Worm (Caenorhabditis elegans): ENCODE results near the gene lin-36.

Gene lin-36

DNA sequence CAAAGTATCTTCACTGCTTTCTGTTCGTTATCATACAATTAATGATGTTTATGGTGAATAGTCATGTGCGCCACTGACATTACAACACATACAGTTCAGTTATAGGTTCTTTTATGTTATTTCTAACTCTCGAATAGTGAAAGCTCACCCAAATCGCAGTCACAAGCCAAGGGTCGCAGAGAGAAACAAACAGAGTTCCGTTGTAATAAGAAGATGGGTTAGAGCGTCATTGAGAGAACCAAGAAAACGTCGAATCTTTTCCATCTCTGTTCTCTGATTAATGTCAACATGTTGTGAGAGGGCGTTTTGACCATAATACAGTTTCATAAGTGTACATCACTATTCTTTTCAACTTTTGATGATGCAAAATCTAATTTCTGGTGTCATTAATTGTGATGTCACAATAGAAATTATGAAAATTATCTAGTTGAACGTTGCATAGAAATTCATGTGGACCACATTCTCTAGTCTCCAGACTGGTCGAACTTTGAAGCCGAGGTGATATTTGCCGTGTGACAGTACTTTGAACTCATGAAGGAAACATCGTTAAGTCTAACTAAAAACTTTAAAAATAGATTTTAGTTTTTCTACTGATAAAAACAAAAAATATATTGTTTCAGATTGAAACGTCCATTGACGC lies 46.6 kb downstream of the lin-36 start:
- TF ChIP-seq sem-2 (GFP tag; optimal IDR thresholded peaks at IDR 0.05) (no peak), mls-2 (tag; optimal IDR thresholded peaks at IDR 0.05) (no peak), elt-3 (tag; optimal IDR thresholded peaks at IDR 0.05) (no peak), lsy-2 (tag; optimal IDR thresholded peaks at IDR 0.05) (no peak), pha-4 (tag; optimal IDR thresholded peaks at IDR 0.05) (no peak), mep-1 (tag; optimal IDR thresholded peaks at IDR 0.05) (no peak), ceh-39 (tag; optimal IDR thresholded peaks at IDR 0.05) (no peak), unc-62 (GFP tag; optimal IDR thresholded peaks at IDR 0.05) (no peak), hlh-1 (tag; optimal IDR thresholded peaks at IDR 0.05) (no peak), nhr-12 (tag; optimal IDR thresholded peaks at IDR 0.05) (no peak), flh-1 (GFP tag; optimal IDR thresholded peaks at IDR 0.05) (no peak), nhr-76 (tag; optimal IDR thresholded peaks at IDR 0.05) (no peak), ceh-83 (GFP tag; optimal IDR thresholded peaks at IDR 0.05) (no peak), blmp-1 (tag; optimal IDR thresholded peaks at IDR 0.05) (no peak), elt-1 (tag; optimal IDR thresholded peaks at IDR 0.05; ENCODE audit: borderline replicate concordance, insufficient read depth) (no peak), ham-2 (GFP tag; optimal IDR thresholded peaks at IDR 0.05) (no peak), unc-39 (tag; optimal IDR thresholded peaks at IDR 0.05) (no peak), nhr-237 (tag; optimal IDR thresholded peaks at IDR 0.05) (no peak), ceh-43 (GFP tag; optimal IDR thresholded peaks at IDR 0.05) (no peak)

DNA sequence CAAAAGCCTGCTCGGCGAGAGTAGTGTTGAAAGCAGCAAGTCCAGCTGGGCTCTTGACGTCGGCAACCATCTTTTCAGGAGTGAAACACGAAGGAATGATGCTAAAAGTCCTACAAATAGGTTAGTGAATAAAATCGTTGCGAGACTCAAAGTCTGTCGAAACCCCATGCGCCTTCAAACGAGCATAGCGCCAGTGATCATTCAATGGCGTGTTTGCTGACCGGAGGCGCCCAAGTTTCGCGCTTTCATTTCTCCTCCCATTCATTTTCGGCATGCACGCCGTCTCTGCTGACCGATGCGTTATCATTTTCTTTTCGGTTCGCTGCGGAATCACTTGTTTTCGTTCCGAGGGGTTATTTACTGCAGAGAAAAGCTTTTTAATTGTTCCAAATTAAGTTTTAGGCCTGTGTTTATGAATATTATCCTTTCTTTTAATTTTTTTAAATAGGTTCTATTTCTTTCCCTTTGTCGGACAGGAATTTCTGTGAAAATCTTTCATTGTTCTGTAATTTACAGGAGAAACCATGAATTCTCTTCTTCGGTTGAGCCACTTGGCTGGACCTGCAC lies 47.4 kb downstream of the lin-36 start, which contains the start of the genes eef-1B.1 and aco-2:
TSS of gene eef-1B.1 (minus strand) at position 186 of the 567 bp plus-strand sequence.
TSS of gene aco-2 (plus strand) at position 517 of the 567 bp plus-strand sequence.
- no peak for TF ChIP-seq tbx-8 (GFP tag; optimal IDR thresholded peaks at IDR 0.05)
- TF ChIP-seq mep-1 (tag; optimal IDR thresholded peaks at IDR 0.05), result peak; percentile 30
- TF ChIP-seq flh-1 (GFP tag; optimal IDR thresholded peaks at IDR 0.05), result no peak
- no peak for TF ChIP-seq cnd-1 (tag; optimal IDR thresholded peaks at IDR 0.05)
- no peak for TF ChIP-seq nhr-76 (tag; optimal IDR thresholded peaks at IDR 0.05)
- no peak for TF ChIP-seq unc-39 (tag; optimal IDR thresholded peaks at IDR 0.05)
- no peak for TF ChIP-seq ceh-83 (GFP tag; optimal IDR thresholded peaks at IDR 0.05)
- TF ChIP-seq zip-8 (tag; optimal IDR thresholded peaks at IDR 0.05), result no peak
- TF ChIP-seq nhr-237 (tag; optimal IDR thresholded peaks at IDR 0.05), result peak; percentile 28
- no peak for TF ChIP-seq nhr-12 (tag; optimal IDR thresholded peaks at IDR 0.05)
- peak; percentile 43 for TF ChIP-seq lin-13 (tag; optimal IDR thresholded peaks at IDR 0.05)
- no peak for TF ChIP-seq ceh-39 (tag; optimal IDR thresholded peaks at IDR 0.05)
- peak; percentile 22 for TF ChIP-seq drap-1 (GFP tag; optimal IDR thresholded peaks at IDR 0.05)
- TF ChIP-seq ces-1 (GFP tag; optimal IDR thresholded peaks at IDR 0.05), result peak; percentile 33
- TF ChIP-seq ztf-11 (tag; optimal IDR thresholded peaks at IDR 0.05), result no peak
- peak; percentile 28 for TF ChIP-seq hlh-1 (tag; optimal IDR thresholded peaks at IDR 0.05)
- TF ChIP-seq blmp-1 (tag; optimal IDR thresholded peaks at IDR 0.05), result no peak
- TF ChIP-seq elt-1 (tag; optimal IDR thresholded peaks at IDR 0.05; ENCODE audit: borderline replicate concordance, insufficient read depth), result no peak
- TF ChIP-seq mab-5 (tag; optimal IDR thresholded peaks at IDR 0.05), result no peak
- TF ChIP-seq unc-62 (GFP tag; optimal IDR thresholded peaks at IDR 0.05), result peak; percentile 6
- TF ChIP-seq sem-2 (GFP tag; optimal IDR thresholded peaks at IDR 0.05), result no peak
- TF ChIP-seq mls-2 (tag; optimal IDR thresholded peaks at IDR 0.05), result no peak
- TF ChIP-seq lsy-2 (tag; optimal IDR thresholded peaks at IDR 0.05), result peak; percentile 80
- peak; percentile 67 for TF ChIP-seq pha-4 (tag; optimal IDR thresholded peaks at IDR 0.05)

DNA sequence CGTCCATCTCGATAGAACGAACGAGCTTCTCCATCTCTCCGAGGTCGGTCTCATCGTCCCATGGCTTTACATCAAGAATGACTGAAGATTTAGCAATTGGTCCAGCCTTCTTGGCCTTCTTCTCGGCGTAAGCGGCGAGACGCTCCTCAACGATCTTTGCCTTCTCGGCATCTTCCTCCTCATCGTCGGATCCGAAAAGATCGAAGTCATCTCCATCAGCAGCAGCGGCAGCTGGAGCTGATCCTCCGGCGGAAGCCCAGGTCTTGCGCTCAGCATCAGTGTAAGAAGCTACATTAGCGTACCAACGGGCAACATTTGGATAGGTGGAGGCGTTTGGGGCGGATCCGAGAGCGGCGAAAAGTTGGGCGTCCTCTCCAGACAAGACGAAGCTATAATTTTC lies 48.0 kb downstream of the lin-36 start:
- TF ChIP-seq lin-32 (GFP tag; optimal IDR thresholded peaks at IDR 0.05) (no peak), nhr-76 (tag; optimal IDR thresholded peaks at IDR 0.05) (no peak), nhr-237 (tag; optimal IDR thresholded peaks at IDR 0.05) (no peak), elt-3 (tag; optimal IDR thresholded peaks at IDR 0.05) (no peak), ceh-83 (GFP tag; optimal IDR thresholded peaks at IDR 0.05) (no peak), nhr-12 (tag; optimal IDR thresholded peaks at IDR 0.05) (no peak), ceh-43 (GFP tag; optimal IDR thresholded peaks at IDR 0.05) (no peak), cnd-1 (tag; optimal IDR thresholded peaks at IDR 0.05) (no peak), blmp-1 (tag; optimal IDR thresholded peaks at IDR 0.05) (no peak), bed-3 (GFP tag; optimal IDR thresholded peaks at IDR 0.05) (no peak), drap-1 (GFP tag; optimal IDR thresholded peaks at IDR 0.05) (no peak)

DNA sequence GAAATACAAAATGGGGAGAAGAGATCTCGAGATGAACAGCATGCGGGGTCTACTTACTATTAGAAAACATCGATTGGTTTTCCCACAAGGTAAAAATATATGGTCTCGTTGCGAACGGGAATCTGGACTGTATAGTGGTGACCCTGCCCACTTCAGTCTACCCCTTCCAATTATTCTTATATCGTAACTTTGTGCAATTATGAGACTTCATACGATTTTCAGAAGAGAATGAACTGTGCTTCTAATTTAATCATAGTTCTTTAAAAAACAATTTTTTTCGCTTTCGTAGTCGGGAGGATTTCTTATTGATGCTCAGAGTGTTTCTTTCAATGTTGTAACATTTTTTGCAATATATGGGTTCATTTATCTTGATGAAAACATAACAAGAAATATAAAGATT lies 48.6 kb downstream of the lin-36 start, which contains the start of gene F54H12.5:
TSS of gene F54H12.5 (minus strand) at position 101 of the 400 bp plus-strand sequence.
- peak; percentile 27 for TF ChIP-seq ceh-39 (tag; optimal IDR thresholded peaks at IDR 0.05)
- no peak for TF ChIP-seq ham-2 (GFP tag; optimal IDR thresholded peaks at IDR 0.05)

Data from whole organism, mixed stage, embryonic.